Worm (Caenorhabditis elegans): ENCODE data around the gene fkh-7.

DNA sequence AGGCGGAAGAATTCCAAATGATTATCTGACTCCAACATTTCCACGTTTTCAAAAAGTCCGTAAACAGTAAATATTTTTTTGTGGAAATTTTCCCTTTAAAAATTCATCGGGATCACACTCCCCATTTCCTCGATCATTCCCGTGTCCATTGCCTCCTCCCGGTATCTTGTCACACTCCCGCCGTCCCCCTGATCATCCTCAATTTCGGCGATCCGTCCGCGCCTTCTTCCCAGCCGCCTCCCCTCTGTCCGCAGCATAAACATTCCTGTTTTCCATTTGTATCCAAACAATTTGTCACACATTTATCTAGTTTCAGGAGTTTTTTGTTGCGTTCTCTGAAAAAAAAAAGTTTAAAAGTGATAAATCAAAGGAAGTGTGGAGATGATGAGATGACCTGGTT is 8.5 kb downstream of the fkh-7 start:
- TF ChIP-seq unc-130 (GFP tag; optimal IDR thresholded peaks at IDR 0.05): no peak
- TF ChIP-seq unc-62 (GFP tag; optimal IDR thresholded peaks at IDR 0.05 in 1 of 2): no peak
- TF ChIP-seq unc-62 (tag; optimal IDR thresholded peaks at IDR 0.05): no peak
- no peak for TF ChIP-seq pha-4 (GFP tag; IDR thresholded peaks at IDR 0.05)
- no peak for TF ChIP-seq pha-4 (tag; optimal IDR thresholded peaks at IDR 0.05)
- no peak for TF ChIP-seq unc-39 (tag; optimal IDR thresholded peaks at IDR 0.05)

Measured in whole organism, L4 larva.